Worm (Caenorhabditis elegans): ENCODE measurements around the gene srt-37.
"Not testable (repeated sequence)": the region's sequence is repeated elsewhere in the genome, so short reads cannot be mapped to it uniquely, and the experiment has no call there.

- TF ChIP-seq dao-5, him-1, W03F9.2 (tag; optimal IDR thresholded peaks at IDR 0.05): not testable (repeated sequence)
Observed at ce11 chrV:4268213-4268612, 13.4 kb downstream of the srt-37 start, which contains the start of gene srt-36.
